Worm (Caenorhabditis elegans): ENCODE results near the gene fbxb-19.

ce11 chrII:1706385-1706784 is 17.4 kb upstream of the fbxb-19 start, which contains the start of gene sdz-18:
- TF ChIP-seq ham-2 (GFP tag; optimal IDR thresholded peaks at IDR 0.05) (no peak), nhr-237 (tag; optimal IDR thresholded peaks at IDR 0.05) (no peak), M03D4.4 (tag; optimal IDR thresholded peaks at IDR 0.05) (no peak), unc-62 (GFP tag; optimal IDR thresholded peaks at IDR 0.05) (no peak), elt-1 (tag; optimal IDR thresholded peaks at IDR 0.05; ENCODE audit: borderline replicate concordance, insufficient read depth) (no peak), sptf-1 (tag; optimal IDR thresholded peaks at IDR 0.05) (no peak), nhr-28 (tag; optimal IDR thresholded peaks at IDR 0.05) (no peak)

Data from whole organism, mixed stage, embryonic.